Worm (Caenorhabditis elegans) whole organism, dauer: ENCODE data around the gene Y51H7C.1.

Experiments used
- unc-62 ChIP-seq: sonication (generic microtip); optimal IDR thresholded peaks from 2 replicates; lab custom pipeline; 2017; ENCODE audit warnings: missing biosample characterization, missing genetic modification reagents, missing genetic modification characterization

Y51H7C.1 gene

ce11 chrII:1476016-1476415 is 8.5 kb downstream of the Y51H7C.1 start:
- no peak for TF ChIP-seq unc-62 (GFP tag; lab: Kevin White, UChicago)

ce11 chrII:1477295-1477694 is 9.8 kb downstream of the Y51H7C.1 start:
- TF ChIP-seq unc-62 (GFP tag; lab: Kevin White, UChicago), result no peak

DNA sequence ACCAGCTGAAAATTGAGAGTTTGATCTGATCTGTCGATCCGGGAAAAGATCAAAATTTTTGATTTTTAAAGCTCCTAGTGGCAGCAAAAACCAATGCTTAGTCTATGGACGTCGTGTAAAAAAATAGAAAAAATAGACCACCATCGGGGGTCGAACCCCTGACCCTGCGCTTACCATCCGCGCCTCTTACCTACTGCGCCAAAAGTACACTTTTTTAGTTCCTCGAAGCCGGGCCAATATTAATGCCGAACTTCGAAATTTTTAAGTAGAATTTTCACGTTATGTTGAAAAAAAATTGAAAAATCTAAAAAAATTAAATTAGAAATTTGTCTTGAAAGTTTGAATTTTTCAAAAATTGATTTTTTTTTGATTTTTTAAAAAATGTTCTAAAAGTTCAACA is 10.4 kb downstream of the Y51H7C.1 start:
- no peak for TF ChIP-seq unc-62 (GFP tag; lab: Kevin White, UChicago)

DNA sequence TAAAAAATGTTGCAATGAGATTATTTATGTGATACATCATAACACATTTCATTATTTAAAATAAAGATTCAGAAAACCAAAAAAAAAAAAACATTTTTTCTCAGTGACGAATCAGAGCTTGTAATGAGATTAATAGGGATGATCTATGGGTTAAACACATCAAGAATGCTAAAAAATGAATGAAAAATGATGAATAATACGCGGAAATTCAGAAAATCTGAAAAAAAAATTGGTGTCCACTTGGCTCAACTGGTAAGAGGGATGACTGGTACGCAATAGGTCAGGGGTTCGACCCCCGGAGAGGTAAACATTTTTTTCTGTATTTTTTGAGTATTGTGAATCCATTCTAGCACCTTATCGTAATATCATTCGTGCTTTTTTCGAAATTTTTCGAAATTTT is 11.0 kb downstream of the Y51H7C.1 start:
- TF ChIP-seq unc-62 (GFP tag; lab: Kevin White, UChicago), result no peak

- no peak for TF ChIP-seq unc-62 (GFP tag; lab: Kevin White, UChicago)
Measured at ce11 chrII:1481660-1482059, 14.1 kb downstream of the Y51H7C.1 start.

DNA sequence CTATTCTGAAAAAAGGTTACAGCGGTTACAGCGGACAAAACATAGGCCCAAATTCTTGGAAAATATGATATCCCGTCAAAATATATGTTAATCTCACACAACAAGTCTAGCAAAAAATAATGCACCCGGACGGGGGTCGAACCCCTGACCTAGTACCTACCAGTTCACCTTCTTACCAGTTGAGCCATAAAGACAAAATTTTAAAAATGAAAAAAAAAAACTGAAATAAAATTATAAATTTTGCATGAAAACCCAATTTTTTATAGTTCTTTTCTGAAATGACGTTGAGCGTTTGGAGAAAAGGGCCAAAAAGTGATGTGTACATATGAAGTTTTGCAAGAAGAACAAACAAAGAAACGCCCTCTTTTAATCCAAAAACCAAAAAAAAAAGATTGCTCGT is 14.9 kb downstream of the Y51H7C.1 start:
- no peak for TF ChIP-seq unc-62 (GFP tag; lab: Kevin White, UChicago)

- no peak for TF ChIP-seq unc-62 (GFP tag; lab: Kevin White, UChicago)
Measured at ce11 chrII:1490813-1491212, 23.3 kb downstream of the Y51H7C.1 start.

ce11 chrII:1500286-1500840 is 32.8 kb downstream of the Y51H7C.1 start, which contains the start of gene emc-1:
Gene emc-1 (minus strand): TSS chrII:1500330.
- TF ChIP-seq unc-62 (GFP tag; lab: Kevin White, UChicago), result no peak

DNA sequence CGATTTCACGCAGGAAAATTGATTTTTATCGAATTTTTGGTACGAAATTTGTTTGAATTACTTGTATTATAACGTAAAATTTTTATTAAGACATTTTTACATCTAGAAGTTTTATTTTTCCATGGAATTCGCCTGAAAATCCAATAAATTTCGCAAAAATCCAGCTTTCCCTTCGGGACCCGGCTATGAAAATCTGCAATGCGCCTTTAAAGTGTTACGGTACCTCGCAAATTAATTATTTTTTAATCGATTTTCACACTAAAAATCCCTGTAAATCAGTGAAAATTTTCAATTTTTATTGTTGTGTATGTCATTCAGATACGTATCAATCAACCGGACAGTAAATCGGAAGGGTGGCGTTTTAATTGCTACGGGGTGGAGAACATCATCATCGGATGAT is 33.4 kb downstream of the Y51H7C.1 start:
- no peak for TF ChIP-seq unc-62 (GFP tag; lab: Kevin White, UChicago)

- TF ChIP-seq unc-62 (GFP tag; lab: Kevin White, UChicago), result no peak
Measured at ce11 chrII:1501614-1502355, 34.3 kb downstream of the Y51H7C.1 start.

- TF ChIP-seq unc-62 (GFP tag; lab: Kevin White, UChicago), result no peak
Measured at ce11 chrII:1503663-1504062, 36.1 kb downstream of the Y51H7C.1 start.

- TF ChIP-seq unc-62 (GFP tag; lab: Kevin White, UChicago), result no peak
Measured at ce11 chrII:1504266-1504665, 36.7 kb downstream of the Y51H7C.1 start, which contains the start of gene fdgt-1. Gene fdgt-1 (plus strand): TSS chrII:1504566.

- TF ChIP-seq unc-62 (GFP tag; lab: Kevin White, UChicago), result no peak
Measured at ce11 chrII:1517354-1517753, 49.8 kb downstream of the Y51H7C.1 start, which contains the start of gene math-45. Gene math-45 (minus strand): TSS chrII:1517454.

DNA sequence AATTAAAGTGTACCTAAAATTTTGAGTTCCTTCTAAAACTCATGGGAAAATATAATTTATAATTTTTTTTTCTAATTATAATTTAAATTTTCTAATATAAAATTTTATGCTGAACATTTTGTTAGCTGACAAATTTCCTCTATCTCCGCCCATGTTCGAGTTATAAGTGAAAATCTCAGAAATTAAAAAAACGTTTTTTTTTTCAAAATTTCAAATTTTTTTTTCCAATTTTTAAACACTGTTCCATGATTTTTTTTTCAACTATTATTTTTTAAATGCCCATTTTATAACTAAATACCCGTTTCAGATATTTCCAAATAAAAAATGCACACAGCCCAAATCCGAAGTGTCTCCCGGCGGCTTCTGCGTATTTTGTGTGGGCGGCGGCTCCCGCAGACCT is 51.4 kb downstream of the Y51H7C.1 start, which contains the start of gene Y51H7BR.8:
Gene Y51H7BR.8 (plus strand): TSS at position 301 of the 400 bp plus-strand sequence.
- TF ChIP-seq unc-62 (GFP tag; lab: Kevin White, UChicago), result no peak
